Fruit fly (Drosophila melanogaster) whole organism, embryonic: ENCODE results near the gene CG11598.

ENCODE experiments used
- CG13775 ChIP-seq: fragments of 200-800 bp; sonication (Bioruptor generic); optimal IDR thresholded peaks from 3 replicates; lab custom pipeline; 2017; ENCODE audit warnings: missing biosample characterization, mild to moderate bottlenecking, missing genetic modification characterization
- CG14441 ChIP-seq: fragments of 200-800 bp; sonication (Bioruptor generic); IDR thresholded peaks from 2 replicates; pipeline ENCODE4 v1.3.6; 2022; ENCODE audit warnings: missing biosample characterization, missing genetic modification characterization
- ara ChIP-seq: fragments of 200-800 bp; sonication (Bioruptor generic); IDR thresholded peaks from 2 replicates; pipeline ENCODE4 v1.3.6; 2022; ENCODE audit warnings: missing biosample characterization, missing genetic modification characterization
- odd ChIP-seq: fragments of 200-800 bp; sonication (Bioruptor generic); optimal IDR thresholded peaks from 2 replicates; lab custom pipeline; 2017; ENCODE audit warnings: missing biosample characterization, mild to moderate bottlenecking, missing genetic modification characterization

DNA sequence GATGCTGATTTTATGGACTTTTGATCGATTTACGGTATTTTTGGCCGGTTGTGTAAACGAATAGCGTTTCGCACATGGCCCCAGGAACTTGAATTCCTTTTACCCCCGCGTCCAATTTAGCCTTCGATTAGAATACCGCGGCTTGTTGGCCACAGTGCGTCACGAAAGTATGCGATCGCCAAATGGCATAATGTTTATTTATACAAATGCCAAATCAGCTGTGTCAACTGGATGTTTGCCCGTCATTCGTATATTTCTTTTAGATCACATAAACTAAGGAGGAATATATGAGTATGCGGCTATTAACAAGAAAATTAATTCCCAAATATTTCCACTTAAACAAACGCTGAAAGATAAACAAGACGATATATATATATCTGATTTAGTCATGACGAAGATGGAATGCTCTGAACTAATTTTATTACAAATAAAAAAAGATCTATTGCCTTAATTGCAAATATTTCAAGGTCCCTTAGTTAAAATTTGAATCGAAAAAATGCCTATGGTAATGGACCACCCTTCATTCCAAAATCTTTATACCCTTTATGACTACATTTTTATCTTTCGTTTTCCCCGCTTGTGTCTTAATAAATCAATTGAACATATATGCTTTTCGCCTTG, 22.3 kb downstream of the CG11598 start:
- no peak for TF ChIP-seq ara (GFP tag; lab: Robert Waterston, UW)
- no peak for TF ChIP-seq odd (GFP tag; lab: Kevin White, UChicago)
- TF ChIP-seq CG14441 (GFP tag; lab: Robert Waterston, UW), result no peak
- no peak for TF ChIP-seq CG13775
